Fruit fly (Drosophila melanogaster) whole organism, embryonic: ENCODE measurements around the gene Dhc93AB.

Source experiments
- CG11504 ChIP-seq: fragments of 200-800 bp; sonication (Bioruptor generic); optimal IDR thresholded peaks from 3 replicates; lab custom pipeline; 2019; ENCODE audit warnings: missing biosample characterization, mild to moderate bottlenecking, missing genetic modification characterization, moderate library complexity
- CG12236 ChIP-seq: fragments of 200-800 bp; sonication (Bioruptor generic); optimal IDR thresholded peaks from 2 replicates; lab custom pipeline; 2016; ENCODE audit warnings: missing biosample characterization, missing genetic modification characterization
- CG17361 ChIP-seq: fragments of 200-800 bp; sonication (Bioruptor generic); IDR thresholded peaks from 3 replicates; pipeline ENCODE4 v1.3.6; 2022; ENCODE audit warnings: missing biosample characterization, missing genetic modification characterization
- HLH4C ChIP-seq: fragments of 200-800 bp; sonication (Bioruptor generic); IDR thresholded peaks from 3 replicates; pipeline ENCODE4 v1.3.6; 2022; ENCODE audit warnings: missing biosample characterization, missing genetic modification characterization; ENCODE audit not compliant: partially characterized antibody
- zen2 ChIP-seq: fragments of 200-800 bp; sonication (Bioruptor generic); IDR thresholded peaks from 3 replicates; pipeline ENCODE4 v1.3.6; 2022; ENCODE audit warnings: missing biosample characterization, missing genetic modification characterization; ENCODE audit not compliant: partially characterized antibody

DNA sequence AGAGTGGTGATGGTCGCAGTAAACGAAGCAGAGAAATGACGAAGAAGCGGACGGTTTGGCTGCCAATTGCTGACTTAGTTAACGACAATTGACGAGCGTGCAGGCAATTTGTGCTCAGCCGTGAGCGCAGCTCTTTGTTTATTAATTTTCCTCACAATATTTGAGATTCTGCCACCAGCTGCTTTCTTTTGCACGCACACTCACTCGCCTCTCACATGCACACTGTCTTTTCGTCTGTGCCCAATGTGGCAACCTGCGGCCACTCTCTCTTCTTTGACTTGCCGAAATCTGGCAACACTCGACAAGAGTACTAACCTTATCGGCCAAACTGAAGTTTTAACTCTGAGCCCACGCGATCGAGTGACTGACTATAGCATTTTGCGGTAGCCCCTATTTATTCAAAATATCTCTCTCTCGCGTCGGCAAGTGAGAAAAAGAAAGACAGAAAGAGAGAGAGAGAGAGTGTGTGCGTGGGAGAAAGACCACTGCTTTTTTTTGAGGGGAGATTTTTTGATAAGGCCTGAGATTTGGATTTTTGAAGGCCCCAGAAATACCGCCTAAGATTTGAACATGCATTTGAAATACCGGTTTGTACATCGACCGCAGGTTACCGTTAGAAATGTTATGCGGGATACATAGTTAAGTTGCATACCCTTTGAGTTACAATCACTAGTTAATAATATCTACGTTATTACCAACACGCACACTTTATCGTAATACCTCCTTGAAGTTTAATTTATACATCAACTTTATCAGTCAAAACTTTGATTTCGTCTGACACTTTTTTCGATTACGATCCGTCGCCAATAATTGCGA lies 18.3 kb upstream of the Dhc93AB start, which contains the start of gene Mvl:
- peak; percentile 71; the same call in 2 of the 3 replicates for TF ChIP-seq zen2 (GFP tag; lab: Robert Waterston, UW)
- TF ChIP-seq HLH4C (GFP tag; lab: Robert Waterston, UW) = no peak; the same call in 2 of the 3 replicates
- no peak for TF ChIP-seq CG11504 (tag; lab: Kevin White, UChicago)
- TF ChIP-seq CG17361 = 0 out of 3 replicates have a peak, but pooled peaks have one; percentile 17
- no peak for TF ChIP-seq CG12236 (GFP tag; lab: Kevin White, UChicago)
